Worm (Caenorhabditis elegans) whole organism, L2 larva: ENCODE data around the gene sdz-13.

Experiments used
- R02D3.7 ChIP-seq: fragments of 150-350 bp; optimal IDR thresholded peaks from 2 replicates; lab custom pipeline; 2014; ENCODE audit warnings: missing biosample characterization, missing genetic modification characterization
- ama-1 ChIP-seq: fragments of 150-350 bp; optimal IDR thresholded peaks from 2 replicates; lab custom pipeline; 2018; ENCODE audit warnings: inconsistent platforms
- lsy-2 ChIP-seq, 2 experiments: fragments of 150-350 bp in 1 of 2; sonication (generic microtip) in 1 of 2; optimal IDR thresholded peaks; 2 replicates each; lab custom pipeline; 2014 to 2017; ENCODE audit warnings: missing biosample characterization in 2 of 2, missing genetic modification characterization in 2 of 2
- nhr-25 ChIP-seq: fragments of 150-350 bp; sonication (generic microtip); optimal IDR thresholded peaks from 3 replicates; lab custom pipeline; 2014; ENCODE audit warnings: missing biosample characterization, missing genetic modification characterization
- snpc-4 ChIP-seq: fragments of 150-350 bp; optimal IDR thresholded peaks from 2 replicates; lab custom pipeline; 2014; ENCODE audit warnings: missing biosample characterization, missing genetic modification characterization
- ztf-1 ChIP-seq: fragments of 200-800 bp; sonication (Bioruptor generic); conservative IDR thresholded peaks from 2 replicates; pipeline ENCODE4 v1.3.6; 2022; ENCODE audit warnings: missing genetic modification characterization, missing compliant biosample characterization

- TF ChIP-seq lsy-2 (tag; optimal IDR thresholded peaks at IDR 0.05; lab: Kevin White, UChicago) (no peak), snpc-4 (tag; lab: Kevin White, UChicago) (no peak), ama-1 (no peak), R02D3.7 (no peak), nhr-25 (tag; lab: Kevin White, UChicago) (no peak), ztf-1 (GFP tag; lab: Robert Waterston, UW) (no peak)
Measured at ce11 chrIV:10899091-10899490, 19.6 kb upstream of the sdz-13 start, which contains the start of the genes F13E9.9 and F13E9.19.
